Fruit fly (Drosophila melanogaster): ENCODE results near the gene Jhbp16.

- no peak for TF ChIP-seq CG13204 (GFP tag; optimal IDR thresholded peaks at IDR 0.05)
- TF ChIP-seq CG17806 (tag; optimal IDR thresholded peaks at IDR 0.05), result no peak
- no peak for TF ChIP-seq CG32121 (GFP tag; IDR thresholded peaks at IDR 0.05)
- no peak for TF ChIP-seq D1 (tag; optimal IDR thresholded peaks at IDR 0.05)
- no peak for TF ChIP-seq rn (GFP tag; IDR thresholded peaks at IDR 0.05)
- TF ChIP-seq CG4496 (GFP tag; IDR thresholded peaks at IDR 0.05), result no peak; the same call in 2 of the 3 replicates
- TF ChIP-seq gl (tag; optimal IDR thresholded peaks at IDR 0.05), result no peak
These were observed 7.4 kb downstream of the Jhbp16 start, which contains the start of gene PolA1 for dm6 chr3R:21671636-21672035.

Measured in whole organism, pupa.